Worm (Caenorhabditis elegans): ENCODE results near the gene F40G12.7.

Gene F40G12.7

DNA sequence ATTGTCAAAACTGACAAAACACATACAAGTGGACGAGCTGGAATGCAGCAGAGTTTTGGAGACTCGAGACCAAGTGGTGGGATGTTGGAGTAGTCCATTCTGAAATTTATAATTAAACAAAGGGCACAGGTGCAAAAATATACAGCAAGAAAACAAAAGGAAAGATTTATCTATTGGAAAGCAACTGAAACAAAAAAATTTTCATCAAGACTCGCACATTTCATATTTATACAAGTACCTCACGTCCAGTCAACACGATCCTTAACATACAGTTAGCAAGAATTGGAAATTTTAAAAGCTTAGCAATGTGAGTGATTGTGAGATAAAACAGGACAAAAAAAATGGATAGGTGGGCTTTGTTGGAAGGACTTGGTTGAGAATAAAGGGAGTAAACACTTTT lies 39.9 kb downstream of the F40G12.7 start, which contains the start of gene F47B8.1:
Gene F47B8.1, minus strand, starts transcription at position 101 of the 400 bp plus-strand sequence.
- no peak for TF ChIP-seq ceh-9 (tag; optimal IDR thresholded peaks at IDR 0.05)
- TF ChIP-seq ceh-45 (GFP tag; IDR thresholded peaks at IDR 0.05) = no peak
- TF ChIP-seq ceh-34 (tag; optimal IDR thresholded peaks at IDR 0.05) = no peak
- no peak for TF ChIP-seq ets-4 (tag; optimal IDR thresholded peaks at IDR 0.05)
- TF ChIP-seq pha-2 (tag; optimal IDR thresholded peaks at IDR 0.05) = no peak
- no peak for TF ChIP-seq ceh-48 (tag; optimal IDR thresholded peaks at IDR 0.05)
- TF ChIP-seq hlh-8 (tag; optimal IDR thresholded peaks at IDR 0.05) = no peak

ce11 chrV:14316525-14316924 lies 42.2 kb downstream of the F40G12.7 start, which contains the start of gene F47B8.2:
TSS of gene F47B8.2 (minus strand) at chrV:14316625.
- no peak for TF ChIP-seq T23F11.4 (GFP tag; optimal IDR thresholded peaks at IDR 0.05)
- no peak for TF ChIP-seq ama-1 (optimal IDR thresholded peaks at IDR 0.05)
- no peak for TF ChIP-seq tbx-7 (tag; optimal IDR thresholded peaks at IDR 0.05)
- TF ChIP-seq unc-55 (GFP tag; optimal IDR thresholded peaks at IDR 0.05) = no peak

ce11 chrV:14317204-14317603 lies 42.8 kb downstream of the F40G12.7 start:
- no peak for TF ChIP-seq ceh-48 (tag; optimal IDR thresholded peaks at IDR 0.05)
- no peak for TF ChIP-seq lin-11 (tag; optimal IDR thresholded peaks at IDR 0.05)
- no peak for TF ChIP-seq gmeb-2 (tag; optimal IDR thresholded peaks at IDR 0.05)
- TF ChIP-seq pqm-1 (tag; optimal IDR thresholded peaks at IDR 0.05) = no peak
- no peak for TF ChIP-seq hlh-6 (tag; optimal IDR thresholded peaks at IDR 0.05)
- TF ChIP-seq ets-4 (tag; optimal IDR thresholded peaks at IDR 0.05) = no peak
- no peak for TF ChIP-seq ttx-3 (tag; optimal IDR thresholded peaks at IDR 0.05)

- TF ChIP-seq hlh-8 (tag; optimal IDR thresholded peaks at IDR 0.05) = no peak
- no peak for TF ChIP-seq ceh-2 (tag; optimal IDR thresholded peaks at IDR 0.05)
- no peak for TF ChIP-seq pat-9 (tag; optimal IDR thresholded peaks at IDR 0.05)
- TF ChIP-seq dmd-4 (tag; optimal IDR thresholded peaks at IDR 0.05; ENCODE audit: borderline replicate concordance) = no peak
- TF ChIP-seq elt-2 (tag; optimal IDR thresholded peaks at IDR 0.05) = no peak
- TF ChIP-seq fkh-10 (GFP tag; optimal IDR thresholded peaks at IDR 0.05) = no peak
- TF ChIP-seq pros-1 (tag; optimal IDR thresholded peaks at IDR 0.05) = no peak
- TF ChIP-seq ahr-1 (tag; optimal IDR thresholded peaks at IDR 0.05) = no peak
- no peak for TF ChIP-seq ceh-24 (tag; optimal IDR thresholded peaks at IDR 0.05)
- no peak for TF ChIP-seq ceh-19 (GFP tag; optimal IDR thresholded peaks at IDR 0.05)
- TF ChIP-seq ceh-22 (tag; optimal IDR thresholded peaks at IDR 0.05) = no peak
- no peak for TF ChIP-seq Y22D7AL.16 (tag; optimal IDR thresholded peaks at IDR 0.05)
- TF ChIP-seq fkh-6 (tag; optimal IDR thresholded peaks at IDR 0.05) = no peak
- no peak for TF ChIP-seq odd-2 (tag; optimal IDR thresholded peaks at IDR 0.05)
- no peak for TF ChIP-seq ceh-48 (tag; optimal IDR thresholded peaks at IDR 0.05)
- no peak for TF ChIP-seq nfya-1 (tag; optimal IDR thresholded peaks at IDR 0.05)
- no peak for TF ChIP-seq K09A11.1 (tag; optimal IDR thresholded peaks at IDR 0.05; ENCODE audit: insufficient read depth)
Observed at ce11 chrV:14317621-14318020, 43.3 kb downstream of the F40G12.7 start.

- TF ChIP-seq zip-5 (tag; optimal IDR thresholded peaks at IDR 0.05) (no peak), nhr-11 (tag; optimal IDR thresholded peaks at IDR 0.05) (no peak), pqm-1 (tag; optimal IDR thresholded peaks at IDR 0.05) (no peak), hlh-8 (tag; optimal IDR thresholded peaks at IDR 0.05) (no peak), tbx-7 (tag; optimal IDR thresholded peaks at IDR 0.05) (no peak), ceh-19 (GFP tag; optimal IDR thresholded peaks at IDR 0.05) (no peak), ets-4 (tag; optimal IDR thresholded peaks at IDR 0.05) (no peak), C08G9.2 (tag; optimal IDR thresholded peaks at IDR 0.05) (peak; percentile 22), unc-42 (tag; optimal IDR thresholded peaks at IDR 0.05) (no peak), ceh-6 (GFP tag; optimal IDR thresholded peaks at IDR 0.05) (no peak), eyg-1 (tag; optimal IDR thresholded peaks at IDR 0.05) (no peak), lim-6 (tag; optimal IDR thresholded peaks at IDR 0.05) (no peak), mec-3 (tag; optimal IDR thresholded peaks at IDR 0.05; ENCODE audit: borderline replicate concordance) (peak; percentile 76), sdc-2 (tag; optimal IDR thresholded peaks at IDR 0.05) (no peak), ztf-16 (tag; optimal IDR thresholded peaks at IDR 0.05) (no peak)
Observed at ce11 chrV:14319101-14319781, 44.9 kb downstream of the F40G12.7 start, which contains the start of gene F47B8.13. TSS of gene F47B8.13 (minus strand) at chrV:14319731.
